Worm (Caenorhabditis elegans) whole organism, young adult: ENCODE measurements around the gene coq-2.

Source experiments
- B0019.2 ChIP-seq: fragments of 200-800 bp; sonication (Bioruptor generic); conservative IDR thresholded peaks from 2 replicates; pipeline ENCODE4 v1.3.6; 2022; ENCODE audit warnings: missing genetic modification reagents, missing genetic modification characterization, missing compliant biosample characterization
- D2030.7 ChIP-seq: fragments of 200-800 bp; sonication (Bioruptor generic); IDR thresholded peaks from 2 replicates; pipeline ENCODE4 v1.3.6; 2022; ENCODE audit warnings: missing genetic modification reagents, missing genetic modification characterization, missing compliant biosample characterization
- F39B2.1 ChIP-seq: fragments of 200-800 bp; sonication (Bioruptor generic); IDR thresholded peaks from 2 replicates; pipeline ENCODE4 v1.3.6; 2022; ENCODE audit warnings: missing genetic modification reagents, missing genetic modification characterization, missing compliant biosample characterization
- F57A8.1 ChIP-seq: fragments of 200-800 bp; sonication (Bioruptor generic); optimal IDR thresholded peaks from 2 replicates; lab custom pipeline; 2018; ENCODE audit warnings: mild to moderate bottlenecking, missing genetic modification characterization, moderate library complexity, missing compliant biosample characterization
- T26A5.8 ChIP-seq: sonication (generic microtip); optimal IDR thresholded peaks from 2 replicates; lab custom pipeline; 2016; ENCODE audit warnings: missing genetic modification characterization, missing compliant biosample characterization
- Y95B8A.8 ChIP-seq: fragments of 200-800 bp; sonication (Bioruptor generic); IDR thresholded peaks from 2 replicates; pipeline ENCODE4 v1.3.6; 2022; ENCODE audit warnings: missing genetic modification reagents, missing genetic modification characterization, missing compliant biosample characterization
- aptf-2 ChIP-seq: fragments of 200-800 bp; sonication (Bioruptor generic); conservative IDR thresholded peaks from 2 replicates; pipeline ENCODE4 v1.3.6; 2022; ENCODE audit warnings: missing genetic modification reagents, missing genetic modification characterization, missing compliant biosample characterization
- aptf-3 ChIP-seq: fragments of 200-800 bp; sonication (Bioruptor generic); IDR thresholded peaks from 2 replicates; pipeline ENCODE4 v1.3.6; 2022; ENCODE audit warnings: missing genetic modification characterization, missing compliant biosample characterization
- atf-7 ChIP-seq: sonication (generic microtip); optimal IDR thresholded peaks from 2 replicates; lab custom pipeline; 2017; ENCODE audit warnings: mild to moderate bottlenecking, missing genetic modification characterization, missing compliant biosample characterization
- attf-3 ChIP-seq: fragments of 200-800 bp; sonication (Bioruptor generic); conservative IDR thresholded peaks from 2 replicates; pipeline ENCODE4 v1.3.6; 2022; ENCODE audit warnings: missing genetic modification reagents, missing genetic modification characterization, missing compliant biosample characterization
- attf-5 ChIP-seq: fragments of 200-800 bp; sonication (Bioruptor generic); optimal IDR thresholded peaks from 2 replicates; lab custom pipeline; 2018; ENCODE audit warnings: mild to moderate bottlenecking, missing genetic modification characterization, missing compliant biosample characterization
- bed-2 ChIP-seq: fragments of 200-800 bp; sonication (Bioruptor generic); IDR thresholded peaks from 2 replicates; pipeline ENCODE4 v1.3.6; 2022; ENCODE audit warnings: missing genetic modification reagents, missing genetic modification characterization, missing compliant biosample characterization
- cebp-1 ChIP-seq, 2 experiments: fragments of 200-800 bp in 1 of 2; sonication (Bioruptor generic) in 1 of 2; sonication (generic microtip) in 1 of 2; IDR thresholded peaks in 1 of 2; optimal IDR thresholded peaks in 1 of 2; 2 replicates each; pipeline versions ENCODE4 v1.3.6 to Lab custom; 2017 to 2022; ENCODE audit warnings: missing compliant biosample characterization in 2 of 2, missing genetic modification characterization in 2 of 2, mild to moderate bottlenecking in 1 of 2, missing genetic modification reagents in 1 of 2, moderate library complexity in 1 of 2
- cebp-2 ChIP-seq: fragments of 200-800 bp; sonication (Bioruptor generic); IDR thresholded peaks from 2 replicates; pipeline ENCODE4 v1.3.6; 2022; ENCODE audit warnings: missing genetic modification characterization, missing compliant biosample characterization
- ceh-91 ChIP-seq: fragments of 200-800 bp; sonication (Bioruptor generic); IDR thresholded peaks from 2 replicates; pipeline ENCODE4 v1.3.6; 2022; ENCODE audit warnings: missing genetic modification reagents, missing genetic modification characterization, missing compliant biosample characterization
- dox-1 ChIP-seq: fragments of 200-800 bp; sonication (Bioruptor generic); IDR thresholded peaks from 2 replicates; pipeline ENCODE4 v1.3.6; 2022; ENCODE audit warnings: missing genetic modification reagents, missing genetic modification characterization, missing compliant biosample characterization
- dpff-1 ChIP-seq: sonication (generic microtip); optimal IDR thresholded peaks from 2 replicates; lab custom pipeline; 2017; ENCODE audit warnings: mild to moderate bottlenecking, missing genetic modification characterization, missing compliant biosample characterization
- dpl-1 ChIP-seq: fragments of 150-350 bp; optimal IDR thresholded peaks from 2 replicates; lab custom pipeline; 2014; ENCODE audit warnings: missing biosample characterization, missing genetic modification reagents, missing genetic modification characterization
- efl-1 ChIP-seq: fragments of 150-350 bp; optimal IDR thresholded peaks from 2 replicates; lab custom pipeline; 2014; ENCODE audit warnings: missing biosample characterization, missing genetic modification reagents, missing genetic modification characterization
- egl-44 ChIP-seq: fragments of 200-800 bp; sonication (Bioruptor generic); IDR thresholded peaks from 2 replicates; pipeline ENCODE4 v1.3.6; 2022; ENCODE audit warnings: missing genetic modification reagents, missing genetic modification characterization, missing compliant biosample characterization
- ets-4 ChIP-seq: fragments of 200-800 bp; sonication (Bioruptor generic); optimal IDR thresholded peaks from 2 replicates; lab custom pipeline; 2018; ENCODE audit warnings: mild to moderate bottlenecking, missing genetic modification characterization, missing compliant biosample characterization
- him-1 ChIP-seq: sonication (generic microtip); optimal IDR thresholded peaks from 2 replicates; lab custom pipeline; 2016; ENCODE audit warnings: missing genotype, missing genetic modification reagents, missing genetic modification characterization, missing compliant biosample characterization
- let-607 ChIP-seq, 2 experiments: fragments of 200-800 bp in 1 of 2; sonication (Bioruptor generic) in 1 of 2; sonication (generic microtip) in 1 of 2; optimal IDR thresholded peaks; 2 replicates each; lab custom pipeline; 2016 to 2018; ENCODE audit warnings: mild to moderate bottlenecking in 2 of 2, missing compliant biosample characterization in 2 of 2, missing genetic modification characterization in 2 of 2, moderate library complexity in 2 of 2, missing genotype in 1 of 2
- lin-26 ChIP-seq: fragments of 200-800 bp; sonication (Bioruptor generic); IDR thresholded peaks from 2 replicates; pipeline ENCODE4 v1.3.6; 2022; ENCODE audit warnings: missing genetic modification reagents, missing genetic modification characterization, missing compliant biosample characterization
- lir-1 ChIP-seq: fragments of 200-800 bp; sonication (Bioruptor generic); conservative IDR thresholded peaks from 2 replicates; pipeline ENCODE4 v1.3.6; 2022; ENCODE audit warnings: missing genetic modification reagents, missing genetic modification characterization, missing compliant biosample characterization
- lsy-27 ChIP-seq: sonication (generic microtip); optimal IDR thresholded peaks from 2 replicates; lab custom pipeline; 2017; ENCODE audit warnings: missing genetic modification characterization, mild to moderate bottlenecking, missing compliant biosample characterization, antibody characterized with exemption, missing genotype, borderline replicate concordance; ENCODE audit not compliant: insufficient read depth
- madf-10 ChIP-seq: sonication (generic microtip); optimal IDR thresholded peaks from 2 replicates; lab custom pipeline; 2016; ENCODE audit warnings: mild to moderate bottlenecking, missing genetic modification characterization, missing compliant biosample characterization
- mcd-1 ChIP-seq: fragments of 200-800 bp; sonication (Bioruptor generic); IDR thresholded peaks from 2 replicates; pipeline ENCODE4 v1.3.6; 2022; ENCODE audit warnings: missing genetic modification reagents, missing genetic modification characterization, missing compliant biosample characterization
- nfya-1 ChIP-seq: sonication (generic microtip); optimal IDR thresholded peaks from 2 replicates; lab custom pipeline; 2017; ENCODE audit warnings: antibody characterized with exemption, missing compliant biosample characterization, missing genetic modification characterization, borderline replicate concordance; ENCODE audit not compliant: insufficient read depth
- nhr-179 ChIP-seq: sonication (generic microtip); optimal IDR thresholded peaks from 2 replicates; lab custom pipeline; 2016; ENCODE audit warnings: mild to moderate bottlenecking, missing genetic modification characterization, missing compliant biosample characterization
- nhr-90 ChIP-seq: sonication (generic microtip); optimal IDR thresholded peaks from 2 replicates; lab custom pipeline; 2016; ENCODE audit warnings: missing genotype, mild to moderate bottlenecking, missing genetic modification characterization, missing compliant biosample characterization
- pbrm-1 ChIP-seq: fragments of 200-800 bp; sonication (Bioruptor generic); IDR thresholded peaks from 2 replicates; pipeline ENCODE4 v1.3.6; 2022; ENCODE audit warnings: missing genetic modification reagents, missing genetic modification characterization, missing compliant biosample characterization
- pha-4 ChIP-seq: fragments of 150-350 bp; sonication (generic microtip); optimal IDR thresholded peaks from 2 replicates; lab custom pipeline; 2014; ENCODE audit warnings: missing biosample characterization, missing genetic modification reagents, missing genetic modification characterization
- rcor-1 ChIP-seq: fragments of 200-800 bp; sonication (Bioruptor generic); IDR thresholded peaks from 2 replicates; pipeline ENCODE4 v1.3.6; 2022; ENCODE audit warnings: missing genetic modification reagents, missing genetic modification characterization, missing compliant biosample characterization
- rec-8 ChIP-seq, 2 experiments: sonication (generic microtip); optimal IDR thresholded peaks; 2 replicates each; lab custom pipeline; 2016; ENCODE audit warnings: mild to moderate bottlenecking in 2 of 2, missing genetic modification characterization in 2 of 2, missing genetic modification reagents in 2 of 2, missing genotype in 2 of 2, missing biosample characterization in 1 of 2, missing compliant biosample characterization in 1 of 2, moderate library complexity in 1 of 2
- rpc-1 ChIP-seq, 2 experiments: fragments of 150-350 bp in 1 of 2; sonication (generic microtip) in 1 of 2; optimal IDR thresholded peaks; 2 replicates each; lab custom pipeline; 2014 to 2018; ENCODE audit warnings: missing biosample characterization in 1 of 2, missing genetic modification characterization in 1 of 2, missing genetic modification reagents in 1 of 2, missing genotype in 1 of 2
- snpc-1.1 ChIP-seq: sonication (generic microtip); optimal IDR thresholded peaks from 2 replicates; lab custom pipeline; 2017; ENCODE audit warnings: missing genetic modification characterization, mild to moderate bottlenecking, missing compliant biosample characterization, antibody characterized with exemption, moderate library complexity, missing genotype, missing genetic modification reagents; ENCODE audit not compliant: insufficient read depth
- somi-1 ChIP-seq: fragments of 200-800 bp; sonication (Bioruptor generic); optimal IDR thresholded peaks from 2 replicates; lab custom pipeline; 2018; ENCODE audit warnings: mild to moderate bottlenecking, missing genetic modification characterization, missing compliant biosample characterization
- tbp1 ChIP-seq: fragments of 200-800 bp; sonication (Bioruptor generic); optimal IDR thresholded peaks from 2 replicates; lab custom pipeline; 2018; ENCODE audit warnings: mild to moderate bottlenecking, missing genetic modification characterization, missing compliant biosample characterization
- zfh-2 ChIP-seq: fragments of 200-800 bp; sonication (Bioruptor generic); conservative IDR thresholded peaks from 2 replicates; pipeline ENCODE4 v1.3.6; 2022; ENCODE audit warnings: missing genetic modification reagents, missing genetic modification characterization, missing compliant biosample characterization
- zim-3 ChIP-seq: sonication (generic microtip); optimal IDR thresholded peaks from 2 replicates; lab custom pipeline; 2017; ENCODE audit warnings: mild to moderate bottlenecking, missing genetic modification characterization, moderate library complexity, missing compliant biosample characterization
- ztf-25 ChIP-seq: fragments of 200-800 bp; sonication (Bioruptor generic); IDR thresholded peaks from 2 replicates; pipeline ENCODE4 v1.3.6; 2022; ENCODE audit warnings: missing genetic modification reagents, missing genetic modification characterization, missing compliant biosample characterization

The coq-2 gene

ce11 chrIII:6939523-6939922 lies 3.8 kb downstream of the coq-2 start, which contains the start of gene F57B9.3:
F57B9.3 (plus strand) TSS chrIII:6939823.
- no peak for TF ChIP-seq Y95B8A.8 (GFP tag; lab: Robert Waterston, UW)
- TF ChIP-seq cebp-1 (GFP tag; IDR thresholded peaks at IDR 0.05; lab: Robert Waterston, UW): no peak
- TF ChIP-seq cebp-1 (tag; optimal IDR thresholded peaks at IDR 0.05; lab: Kevin White, UChicago): peak; percentile 78

- TF ChIP-seq lsy-27: no peak
- TF ChIP-seq zfh-2 (GFP tag; lab: Robert Waterston, UW): peak; percentile 76
Measured at ce11 chrIII:6945319-6945718, 9.6 kb downstream of the coq-2 start.

- TF ChIP-seq dox-1 (GFP tag; lab: Robert Waterston, UW) (no peak), bed-2 (GFP tag; lab: Robert Waterston, UW) (no peak), ztf-25 (GFP tag; lab: Robert Waterston, UW) (no peak), let-607 (tag; optimal IDR thresholded peaks at IDR 0.05; lab: Kevin White, UChicago) (no peak), nhr-90 (tag; lab: Kevin White, UChicago) (no peak), lin-26 (GFP tag; lab: Robert Waterston, UW) (no peak), him-1 (tag; lab: Kevin White, UChicago) (no peak), pbrm-1 (GFP tag; lab: Robert Waterston, UW) (no peak), mcd-1 (GFP tag; lab: Robert Waterston, UW) (no peak), pha-4 (tag; lab: Kevin White, UChicago) (no peak), egl-44 (GFP tag; lab: Robert Waterston, UW) (no peak), cebp-1 (GFP tag; IDR thresholded peaks at IDR 0.05; lab: Robert Waterston, UW) (no peak), cebp-1 (tag; optimal IDR thresholded peaks at IDR 0.05; lab: Kevin White, UChicago) (no peak), atf-7 (tag; lab: Kevin White, UChicago) (no peak), dpl-1 (GFP tag; lab: Kevin White, UChicago) (no peak)
Measured at ce11 chrIII:6945747-6946146, 10.0 kb downstream of the coq-2 start, which contains the start of gene abu-13. abu-13 (minus strand) TSS chrIII:6945898.

- peak; percentile 78 for TF ChIP-seq ceh-91 (GFP tag; lab: Robert Waterston, UW)
- TF ChIP-seq aptf-3 (GFP tag; lab: Robert Waterston, UW): no peak
- TF ChIP-seq aptf-2 (GFP tag; lab: Robert Waterston, UW): no peak
- no peak for TF ChIP-seq F57A8.1 (GFP tag; lab: Kevin White, UChicago)
- no peak for TF ChIP-seq rcor-1 (GFP tag; lab: Robert Waterston, UW)
- no peak for TF ChIP-seq ets-4
- peak; percentile 53 for TF ChIP-seq D2030.7 (GFP tag; lab: Robert Waterston, UW)
- no peak for TF ChIP-seq B0019.2 (GFP tag; lab: Robert Waterston, UW)
- TF ChIP-seq snpc-1.1 (tag; lab: Kevin White, UChicago): no peak
- TF ChIP-seq lir-1 (GFP tag; lab: Robert Waterston, UW): no peak
- no peak for TF ChIP-seq dpff-1 (tag; lab: Kevin White, UChicago)
- TF ChIP-seq somi-1: no peak
- no peak for TF ChIP-seq tbp1 (GFP tag; lab: Kevin White, UChicago)
- TF ChIP-seq rpc-1 (optimal IDR thresholded peaks at IDR 0.05; lab: Kevin White, UChicago): no peak
- TF ChIP-seq rpc-1 (tag; optimal IDR thresholded peaks at IDR 0.05; lab: Kevin White, UChicago): no peak
- no peak for TF ChIP-seq madf-10 (tag; lab: Kevin White, UChicago)
- TF ChIP-seq nfya-1: no peak
- no peak for TF ChIP-seq T26A5.8 (tag; lab: Kevin White, UChicago)
- TF ChIP-seq cebp-2 (GFP tag; lab: Robert Waterston, UW): no peak
- no peak for TF ChIP-seq pbrm-1 (GFP tag; lab: Robert Waterston, UW)
- TF ChIP-seq zim-3 (tag; lab: Kevin White, UChicago): no peak
- TF ChIP-seq attf-5 (GFP tag; lab: Kevin White, UChicago): no peak
- TF ChIP-seq efl-1 (GFP tag; lab: Kevin White, UChicago): peak; percentile 89
- TF ChIP-seq rec-8 (tag; optimal IDR thresholded peaks at IDR 0.05; lab: Kevin White, UChicago): no peak
- no peak for TF ChIP-seq nhr-179 (tag; lab: Kevin White, UChicago)
- no peak for TF ChIP-seq F39B2.1 (GFP tag; lab: Robert Waterston, UW)
- peak; percentile 95 for TF ChIP-seq attf-3 (GFP tag; lab: Robert Waterston, UW)
Measured at ce11 chrIII:6946382-6946781, 10.6 kb downstream of the coq-2 start, which contains the start of gene let-711. let-711 (plus strand) TSS chrIII:6946718.
